Fruit fly (Drosophila melanogaster) whole organism, embryonic: ENCODE data around the gene mTTF.

Experiments used
- BEAF-32 ChIP-seq: fragments of 200-800 bp; sonication (Bioruptor generic); optimal IDR thresholded peaks from 3 replicates; lab custom pipeline; 2017; ENCODE audit warnings: missing biosample characterization, missing genetic modification characterization, mild to moderate bottlenecking, moderate library complexity, missing genetic modification reagents
- CG10979 ChIP-seq: fragments of 200-800 bp; sonication (Bioruptor generic); optimal IDR thresholded peaks from 2 replicates; lab custom pipeline; 2018; ENCODE audit warnings: missing biosample characterization, mild to moderate bottlenecking, missing genetic modification characterization, moderate library complexity
- CG11504 ChIP-seq: fragments of 200-800 bp; sonication (Bioruptor generic); optimal IDR thresholded peaks from 3 replicates; lab custom pipeline; 2019; ENCODE audit warnings: missing biosample characterization, mild to moderate bottlenecking, missing genetic modification characterization, moderate library complexity
- CG11560 ChIP-seq: fragments of 200-800 bp; sonication (Bioruptor generic); IDR thresholded peaks from 3 replicates; pipeline ENCODE4 v1.3.6; 2022; ENCODE audit warnings: missing biosample characterization, missing genetic modification characterization
- CG11695 ChIP-seq: fragments of 200-800 bp; sonication (Bioruptor generic); IDR thresholded peaks from 3 replicates; pipeline ENCODE4 v1.3.6; 2022; ENCODE audit warnings: missing biosample characterization, missing genetic modification characterization
- CG13287 ChIP-seq: fragments of 200-800 bp; sonication (Bioruptor generic); IDR thresholded peaks from 2 replicates; pipeline ENCODE4 v1.3.6; 2022; ENCODE audit warnings: missing biosample characterization, missing genetic modification characterization; ENCODE audit not compliant: partially characterized antibody
- CG14667 ChIP-seq: fragments of 200-800 bp; sonication (Bioruptor generic); IDR thresholded peaks from 2 replicates; pipeline ENCODE4 v1.3.6; 2022; ENCODE audit warnings: missing biosample characterization, missing genetic modification characterization
- CG14710 ChIP-seq: fragments of 200-800 bp; sonication (Bioruptor generic); optimal IDR thresholded peaks from 3 replicates; lab custom pipeline; 2019; ENCODE audit warnings: missing biosample characterization, mild to moderate bottlenecking, missing genetic modification characterization, moderate library complexity
- CG15601 ChIP-seq: fragments of 200-800 bp; sonication (Bioruptor generic); optimal IDR thresholded peaks from 3 replicates; lab custom pipeline; 2019; ENCODE audit warnings: missing biosample characterization, mild to moderate bottlenecking, missing genetic modification characterization, moderate library complexity
- CG1603 ChIP-seq: fragments of 200-800 bp; sonication (Bioruptor generic); optimal IDR thresholded peaks from 2 replicates; lab custom pipeline; 2019; ENCODE audit warnings: missing biosample characterization, mild to moderate bottlenecking, missing genetic modification characterization, moderate library complexity
- CG17186 ChIP-seq: fragments of 200-800 bp; sonication (Bioruptor generic); optimal IDR thresholded peaks from 3 replicates; lab custom pipeline; 2017; ENCODE audit warnings: missing biosample characterization, missing genetic modification reagents, missing genetic modification characterization
- CG17829 ChIP-seq: fragments of 200-800 bp; optimal IDR thresholded peaks from 2 replicates; lab custom pipeline; 2019; ENCODE audit warnings: missing biosample characterization, mild to moderate bottlenecking, missing genetic modification characterization, moderate library complexity
- CG2199 ChIP-seq: fragments of 200-800 bp; sonication (Bioruptor generic); IDR thresholded peaks from 3 replicates; pipeline ENCODE4 v1.3.6; 2022; ENCODE audit warnings: missing biosample characterization, missing genetic modification characterization
- CG32772 ChIP-seq: fragments of 200-800 bp; sonication (Bioruptor generic); IDR thresholded peaks from 2 replicates; pipeline ENCODE4 v1.3.6; 2022; ENCODE audit warnings: missing biosample characterization, missing genetic modification characterization
- CG34224 ChIP-seq: fragments of 200-800 bp; sonication (Bioruptor generic); IDR thresholded peaks from 3 replicates; pipeline ENCODE4 v1.3.6; 2022; ENCODE audit warnings: missing biosample characterization, missing genetic modification characterization; ENCODE audit not compliant: partially characterized antibody
- CG34422 ChIP-seq: fragments of 200-800 bp; sonication (Bioruptor generic); IDR thresholded peaks from 3 replicates; pipeline ENCODE4 v1.3.6; 2022; ENCODE audit warnings: missing biosample characterization, missing genetic modification characterization
- CG42726 ChIP-seq: fragments of 200-800 bp; sonication (Bioruptor generic); IDR thresholded peaks from 2 replicates; pipeline ENCODE4 v1.3.6; 2022; ENCODE audit warnings: missing biosample characterization, missing genetic modification characterization; ENCODE audit not compliant: partially characterized antibody
- CG7963 ChIP-seq: fragments of 200-800 bp; sonication (Bioruptor generic); IDR thresholded peaks from 3 replicates; pipeline ENCODE4 v1.3.6; 2022; ENCODE audit warnings: missing biosample characterization, missing genetic modification characterization; ENCODE audit not compliant: partially characterized antibody
- CG9215 ChIP-seq: fragments of 200-800 bp; sonication (Bioruptor generic); IDR thresholded peaks from 2 replicates; pipeline ENCODE4 v1.3.6; 2022; ENCODE audit warnings: missing biosample characterization, missing genetic modification characterization
- Doc3 ChIP-seq: fragments of 200-800 bp; sonication (Bioruptor generic); IDR thresholded peaks from 3 replicates; pipeline ENCODE4 v1.3.6; 2022; ENCODE audit warnings: missing biosample characterization, missing genetic modification characterization; ENCODE audit not compliant: partially characterized antibody
- Dp ChIP-seq: fragments of 200-800 bp; sonication (Bioruptor generic); optimal IDR thresholded peaks from 2 replicates; lab custom pipeline; 2018; ENCODE audit warnings: missing biosample characterization, mild to moderate bottlenecking, missing genetic modification characterization, moderate library complexity
- E2f2 ChIP-seq: fragments of 200-800 bp; sonication (Bioruptor generic); IDR thresholded peaks from 2 replicates; pipeline ENCODE4 v1.3.6; 2022; ENCODE audit warnings: missing biosample characterization, missing genetic modification characterization
- HmgZ ChIP-seq: fragments of 200-800 bp; sonication (Bioruptor generic); optimal IDR thresholded peaks from 2 replicates; lab custom pipeline; 2018; ENCODE audit warnings: missing biosample characterization, mild to moderate bottlenecking, missing genetic modification characterization
- MBD-R2 ChIP-seq: fragments of 200-800 bp; sonication (Bioruptor generic); IDR thresholded peaks from 2 replicates; pipeline ENCODE4 v1.3.6; 2022; ENCODE audit warnings: missing biosample characterization, missing genetic modification characterization
- MESR4 ChIP-seq: fragments of 200-800 bp; sonication (Bioruptor generic); optimal IDR thresholded peaks from 2 replicates; lab custom pipeline; 2018; ENCODE audit warnings: missing biosample characterization, mild to moderate bottlenecking, missing genetic modification characterization, moderate library complexity
- Med ChIP-seq: fragments of 200-800 bp; sonication (Bioruptor generic); peaks from one replicate; lab custom pipeline; 2016; ENCODE audit warnings: missing biosample characterization, missing genetic modification characterization, mild to moderate bottlenecking, inconsistent platforms, moderate library complexity
- NFAT ChIP-seq: fragments of 200-800 bp; sonication (Bioruptor generic); IDR thresholded peaks from 2 replicates; pipeline ENCODE4 v1.3.6; 2022; ENCODE audit warnings: missing biosample characterization, missing genetic modification characterization
- Oli ChIP-seq: fragments of 200-800 bp; sonication (Bioruptor generic); optimal IDR thresholded peaks from 2 replicates; lab custom pipeline; 2018; ENCODE audit warnings: missing biosample characterization, mild to moderate bottlenecking, missing genetic modification characterization, moderate library complexity
- Opbp ChIP-seq: fragments of 200-800 bp; sonication (Bioruptor generic); IDR thresholded peaks from 3 replicates; pipeline ENCODE4 v1.3.6; 2022; ENCODE audit warnings: missing biosample characterization, missing genetic modification characterization; ENCODE audit not compliant: partially characterized antibody
- Pdp1 ChIP-seq, 2 experiments: fragments of 200-800 bp; sonication (Bioruptor generic); optimal IDR thresholded peaks; 3 replicates each; lab custom pipeline; 2016; ENCODE audit warnings: missing biosample characterization in 2 of 2, missing genetic modification characterization in 2 of 2, mild to moderate bottlenecking in 1 of 2, moderate library complexity in 1 of 2
- Scr ChIP-seq: fragments of 200-800 bp; sonication (Bioruptor generic); IDR thresholded peaks from 2 replicates; pipeline ENCODE4 v1.3.6; 2022; ENCODE audit warnings: missing biosample characterization, missing genetic modification characterization; ENCODE audit not compliant: partially characterized antibody
- Sin3A ChIP-seq: fragments of >200 bp; optimal IDR thresholded peaks from 2 replicates; lab custom pipeline; 2018
- YL-1 ChIP-seq: fragments of 200-800 bp; sonication (Bioruptor generic); optimal IDR thresholded peaks from 3 replicates; lab custom pipeline; 2017; ENCODE audit warnings: missing biosample characterization, mild to moderate bottlenecking, missing genetic modification characterization
- chinmo ChIP-seq: fragments of 200-800 bp; sonication (Bioruptor generic); IDR thresholded peaks from 4 replicates; pipeline ENCODE4 v1.3.6; 2022; ENCODE audit warnings: missing biosample characterization, missing genetic modification characterization; ENCODE audit not compliant: partially characterized antibody
- crp ChIP-seq, 2 experiments: fragments of 200-800 bp; sonication (Bioruptor generic); optimal IDR thresholded peaks; 2 replicates in 1 of 2; 3 replicates in 1 of 2; lab custom pipeline; 2017; ENCODE audit warnings: missing biosample characterization in 2 of 2, missing genetic modification characterization in 2 of 2, mild to moderate bottlenecking in 1 of 2, moderate library complexity in 1 of 2
- exex ChIP-seq: fragments of 200-800 bp; sonication (Bioruptor generic); optimal IDR thresholded peaks from 4 replicates; lab custom pipeline; 2018; ENCODE audit warnings: missing biosample characterization, mild to moderate bottlenecking, missing genetic modification characterization, moderate library complexity
- fd3F ChIP-seq: fragments of 200-800 bp; sonication (Bioruptor generic); optimal IDR thresholded peaks from 2 replicates; lab custom pipeline; 2018; ENCODE audit warnings: missing biosample characterization, mild to moderate bottlenecking, missing genetic modification characterization, moderate library complexity
- gfzf ChIP-seq: fragments of 200-800 bp; sonication (Bioruptor generic); optimal IDR thresholded peaks from 2 replicates; lab custom pipeline; 2016; ENCODE audit warnings: missing biosample characterization, mild to moderate bottlenecking, missing genetic modification characterization, moderate library complexity
- gt ChIP-seq: fragments of 200-800 bp; sonication (Bioruptor generic); IDR thresholded peaks from 2 replicates; pipeline ENCODE4 v1.3.6; 2022; ENCODE audit warnings: missing biosample characterization, missing genetic modification characterization
- hkb ChIP-seq, 2 experiments: fragments of 200-800 bp in 1 of 2; fragments of >200 bp in 1 of 2; sonication (Bioruptor generic) in 1 of 2; IDR thresholded peaks in 1 of 2; optimal IDR thresholded peaks in 1 of 2; 2 replicates each; pipeline versions ENCODE4 v1.3.6 to Lab custom; 2017 to 2022; ENCODE audit warnings: missing biosample characterization in 1 of 2, missing genetic modification characterization in 1 of 2
- kah ChIP-seq: fragments of 200-800 bp; sonication (Bioruptor generic); optimal IDR thresholded peaks from 2 replicates; lab custom pipeline; 2018; ENCODE audit warnings: missing biosample characterization, mild to moderate bottlenecking, missing genetic modification characterization
- nom ChIP-seq: fragments of 200-800 bp; sonication (Bioruptor generic); optimal IDR thresholded peaks from 2 replicates; lab custom pipeline; 2017; ENCODE audit warnings: missing biosample characterization, missing genetic modification characterization, mild to moderate bottlenecking, moderate library complexity, missing genetic modification reagents
- org-1 ChIP-seq: fragments of 200-800 bp; sonication (Bioruptor generic); optimal IDR thresholded peaks from 2 replicates; lab custom pipeline; 2017; ENCODE audit warnings: missing biosample characterization, missing genetic modification characterization
- pum ChIP-seq: fragments of 200-800 bp; sonication (Bioruptor generic); optimal IDR thresholded peaks from 2 replicates; lab custom pipeline; 2016; ENCODE audit warnings: missing biosample characterization, missing genetic modification characterization
- ro ChIP-seq: fragments of 200-800 bp; sonication (Bioruptor generic); IDR thresholded peaks from 2 replicates; pipeline ENCODE4 v1.3.6; 2022; ENCODE audit warnings: missing biosample characterization, missing genetic modification characterization
- sens ChIP-seq: fragments of 200-800 bp; sonication (Bioruptor generic); peaks from one replicate; lab custom pipeline; 2016; ENCODE audit warnings: missing biosample characterization, missing genetic modification characterization
- trem ChIP-seq: fragments of 200-800 bp; optimal IDR thresholded peaks from 3 replicates; lab custom pipeline; 2019; ENCODE audit warnings: missing biosample characterization, mild to moderate bottlenecking, missing genetic modification characterization, moderate library complexity
- unc-4 ChIP-seq: fragments of 200-800 bp; sonication (Bioruptor generic); IDR thresholded peaks from 2 replicates; pipeline ENCODE4 v1.3.6; 2022; ENCODE audit warnings: missing biosample characterization, missing genetic modification characterization; ENCODE audit not compliant: partially characterized antibody

Gene mTTF

dm6 chr2L:14348602-14349001 lies at the start of gene mTTF:
TSS of gene mTTF (minus strand) at chr2L:14348790.
- TF ChIP-seq nom (GFP tag; lab: Kevin White, UChicago) = no peak
- TF ChIP-seq CG32772 (GFP tag; lab: Robert Waterston, UW) = no peak
- TF ChIP-seq chinmo = 0 out of 4 replicates have a peak, but pooled peaks have one; percentile 57
- no peak for TF ChIP-seq exex (tag; lab: Kevin White, UChicago)
- peak; percentile 40 for TF ChIP-seq CG14710
- TF ChIP-seq CG11560 (tag; lab: Robert Waterston, UW) = no peak
- peak; percentile 87 for TF ChIP-seq CG11504 (tag; lab: Kevin White, UChicago)
- peak; percentile 32 for TF ChIP-seq BEAF-32 (GFP tag; lab: Kevin White, UChicago)
- TF ChIP-seq sens (GFP tag; lab: Kevin White, UChicago) = peak; percentile 53
- peak; percentile 50 for TF ChIP-seq trem (tag; lab: Kevin White, UChicago)
- TF ChIP-seq CG2199 (GFP tag; lab: Robert Waterston, UW) = peak; percentile 49; the same call in 1 of the 3 replicates
- no peak for TF ChIP-seq org-1
- TF ChIP-seq Pdp1 (GFP tag; optimal IDR thresholded peaks at IDR 0.05; lab: Kevin White, UChicago) = peak in 1 of 2 experiments; percentile 94
- TF ChIP-seq NFAT (GFP tag; lab: Robert Waterston, UW) = peak; percentile 4; the same call in 1 of the 2 replicates
- TF ChIP-seq CG42726 (GFP tag; lab: Robert Waterston, UW) = peak; percentile 45; the same call in 1 of the 2 replicates
- TF ChIP-seq CG1603 (tag; lab: Kevin White, UChicago) = peak; percentile 72
- peak; percentile 30 for TF ChIP-seq CG17186 (GFP tag; lab: Kevin White, UChicago)
- TF ChIP-seq CG7963 (GFP tag; lab: Robert Waterston, UW) = peak; percentile 37; the same call in 1 of the 3 replicates
- peak; percentile 49 for TF ChIP-seq Scr
- peak; percentile 53 for TF ChIP-seq MESR4
- peak; percentile 14 for TF ChIP-seq hkb (optimal IDR thresholded peaks at IDR 0.05; lab: Kevin White, UChicago)
- TF ChIP-seq hkb (GFP tag; IDR thresholded peaks at IDR 0.05; lab: Robert Waterston, UW) = no peak
- peak; percentile 16 for TF ChIP-seq CG17829 (tag; lab: Kevin White, UChicago)
- TF ChIP-seq gt (GFP tag; lab: Robert Waterston, UW) = no peak
- 0 out of 3 replicates have a peak, but pooled peaks have one; percentile 41 for TF ChIP-seq Doc3 (GFP tag; lab: Robert Waterston, UW)
- TF ChIP-seq CG9215 (GFP tag; lab: Robert Waterston, UW) = no peak
- TF ChIP-seq crp (GFP tag; optimal IDR thresholded peaks at IDR 0.05; lab: Kevin White, UChicago) = peak; percentile 100
- TF ChIP-seq pum = no peak
- peak; percentile 29 for TF ChIP-seq CG15601 (tag; lab: Kevin White, UChicago)
- peak; percentile 33 for TF ChIP-seq Sin3A
- peak; percentile 46; the same call in 2 of the 3 replicates for TF ChIP-seq Opbp (GFP tag; lab: Robert Waterston, UW)
- TF ChIP-seq Med (GFP tag; lab: Kevin White, UChicago) = peak; percentile 67
- peak; percentile 43; the same call in 1 of the 2 replicates for TF ChIP-seq unc-4 (GFP tag; lab: Robert Waterston, UW)
- peak; percentile 34 for TF ChIP-seq gfzf
- no peak for TF ChIP-seq Oli (tag; lab: Kevin White, UChicago)
- TF ChIP-seq MBD-R2 (GFP tag; lab: Robert Waterston, UW) = peak; percentile 97
- no peak for TF ChIP-seq CG10979 (tag; lab: Kevin White, UChicago)
- peak; percentile 72 for TF ChIP-seq CG13287
- TF ChIP-seq CG14667 (GFP tag; lab: Robert Waterston, UW) = no peak
- 0 out of 3 replicates have a peak, but pooled peaks have one; percentile 42 for TF ChIP-seq CG34422 (GFP tag; lab: Robert Waterston, UW)
- TF ChIP-seq fd3F (GFP tag; lab: Kevin White, UChicago) = no peak
- no peak for TF ChIP-seq kah
- peak; percentile 28 for TF ChIP-seq YL-1 (GFP tag; lab: Kevin White, UChicago)
- TF ChIP-seq ro = no peak
- peak; percentile 73 for TF ChIP-seq Dp (GFP tag; lab: Kevin White, UChicago)
- peak; percentile 78 for TF ChIP-seq E2f2
- TF ChIP-seq HmgZ (tag; lab: Kevin White, UChicago) = peak; percentile 59
- no peak for TF ChIP-seq CG11695 (GFP tag; lab: Robert Waterston, UW)
- TF ChIP-seq CG34224 = peak; percentile 45; the same call in 1 of the 3 replicates
